Worm (Caenorhabditis elegans) whole organism, late embryonic: ENCODE results near the gene gst-21.
A peak's percentile ranks its signal among the peaks of the same experiment; 100 is the strongest.

Source experiments
- C08G9.2 ChIP-seq: sonication (generic microtip); optimal IDR thresholded peaks from 2 replicates; lab custom pipeline; 2016; ENCODE audit warnings: mild to moderate bottlenecking, missing genetic modification characterization, moderate library complexity, missing compliant biosample characterization
- C38D4.7 ChIP-seq: fragments of 200-800 bp; sonication (Bioruptor generic); optimal IDR thresholded peaks from 2 replicates; lab custom pipeline; 2018; ENCODE audit warnings: mild to moderate bottlenecking, missing genetic modification characterization, moderate library complexity, missing compliant biosample characterization
- F13H6.1 ChIP-seq: sonication (generic microtip); optimal IDR thresholded peaks from 2 replicates; lab custom pipeline; 2016; ENCODE audit warnings: missing genetic modification characterization, missing compliant biosample characterization
- K09A11.1 ChIP-seq: sonication (generic microtip); optimal IDR thresholded peaks from 2 replicates; lab custom pipeline; 2017; ENCODE audit warnings: antibody characterized with exemption, mild to moderate bottlenecking, missing genetic modification characterization, missing compliant biosample characterization; ENCODE audit not compliant: insufficient read depth
- T23F11.4 ChIP-seq: fragments of 200-800 bp; sonication (Bioruptor generic); optimal IDR thresholded peaks from 2 replicates; lab custom pipeline; 2018; ENCODE audit warnings: mild to moderate bottlenecking, missing genetic modification characterization, missing compliant biosample characterization
- Y22D7AL.16 ChIP-seq: sonication (generic microtip); optimal IDR thresholded peaks from 2 replicates; lab custom pipeline; 2016; ENCODE audit warnings: missing genetic modification characterization, missing compliant biosample characterization
- ama-1 ChIP-seq: fragments of 150-350 bp; optimal IDR thresholded peaks from 2 replicates; lab custom pipeline; 2014
- ceh-18 ChIP-seq: sonication (generic microtip); optimal IDR thresholded peaks from 2 replicates; lab custom pipeline; 2016; ENCODE audit warnings: missing genetic modification characterization, missing compliant biosample characterization
- ceh-2 ChIP-seq: sonication (generic microtip); optimal IDR thresholded peaks from 2 replicates; lab custom pipeline; 2016; ENCODE audit warnings: missing genotype, missing genetic modification characterization, missing compliant biosample characterization
- ceh-22 ChIP-seq: sonication (generic microtip); optimal IDR thresholded peaks from 2 replicates; lab custom pipeline; 2017; ENCODE audit warnings: missing biosample characterization, missing genetic modification characterization
- ceh-34 ChIP-seq: sonication (generic microtip); optimal IDR thresholded peaks from 2 replicates; lab custom pipeline; 2016; ENCODE audit warnings: mild to moderate bottlenecking, missing genetic modification characterization, missing compliant biosample characterization
- ceh-45 ChIP-seq: fragments of 200-800 bp; sonication (Bioruptor generic); IDR thresholded peaks from 2 replicates; pipeline ENCODE4 v1.3.6; 2022; ENCODE audit warnings: missing genetic modification reagents, missing genetic modification characterization, missing compliant biosample characterization
- dmd-4 ChIP-seq: sonication (generic microtip); optimal IDR thresholded peaks from 2 replicates; lab custom pipeline; 2016; ENCODE audit warnings: borderline replicate concordance, missing genetic modification characterization, missing compliant biosample characterization
- dve-1 ChIP-seq: sonication (generic microtip); optimal IDR thresholded peaks from 2 replicates; lab custom pipeline; 2017; ENCODE audit warnings: antibody characterized with exemption, mild to moderate bottlenecking, missing genetic modification characterization, missing compliant biosample characterization
- fkh-6 ChIP-seq: sonication (generic microtip); optimal IDR thresholded peaks from 2 replicates; lab custom pipeline; 2016; ENCODE audit warnings: missing genetic modification characterization, missing compliant biosample characterization
- gmeb-2 ChIP-seq: sonication (generic microtip); optimal IDR thresholded peaks from 2 replicates; lab custom pipeline; 2016; ENCODE audit warnings: missing genetic modification characterization, inconsistent platforms, missing compliant biosample characterization
- hlh-30 ChIP-seq: sonication (generic microtip); optimal IDR thresholded peaks from 2 replicates; lab custom pipeline; 2017; ENCODE audit warnings: antibody characterized with exemption, missing genetic modification characterization, missing compliant biosample characterization; ENCODE audit not compliant: insufficient read depth
- madf-2 ChIP-seq: sonication (generic microtip); optimal IDR thresholded peaks from 2 replicates; lab custom pipeline; 2017; ENCODE audit warnings: missing genetic modification characterization, missing compliant biosample characterization
- mec-3 ChIP-seq: sonication (generic microtip); optimal IDR thresholded peaks from 2 replicates; lab custom pipeline; 2016; ENCODE audit warnings: borderline replicate concordance, missing genetic modification characterization, missing compliant biosample characterization
- nfya-1 ChIP-seq: sonication (generic microtip); optimal IDR thresholded peaks from 2 replicates; lab custom pipeline; 2017; ENCODE audit warnings: missing genetic modification characterization, mild to moderate bottlenecking, missing compliant biosample characterization, antibody characterized with exemption, moderate library complexity
- nhr-11 ChIP-seq: fragments of 150-350 bp; optimal IDR thresholded peaks from 2 replicates; lab custom pipeline; 2014; ENCODE audit warnings: missing biosample characterization, missing genetic modification characterization
- pat-9 ChIP-seq: fragments of 200-800 bp; sonication (Bioruptor generic); optimal IDR thresholded peaks from 2 replicates; lab custom pipeline; 2018; ENCODE audit warnings: mild to moderate bottlenecking, missing genetic modification characterization, moderate library complexity, missing compliant biosample characterization
- rnt-1 ChIP-seq: sonication (generic microtip); optimal IDR thresholded peaks from 2 replicates; lab custom pipeline; 2016; ENCODE audit warnings: missing genetic modification characterization, missing compliant biosample characterization
- sdc-2 ChIP-seq: sonication (generic microtip); optimal IDR thresholded peaks from 2 replicates; lab custom pipeline; 2016; ENCODE audit warnings: missing genotype, missing genetic modification characterization, missing compliant biosample characterization
- sox-2 ChIP-seq: fragments of 200-800 bp; sonication (Bioruptor generic); IDR thresholded peaks from 2 replicates; pipeline ENCODE4 v1.3.6; 2022; ENCODE audit warnings: missing genetic modification reagents, missing genetic modification characterization, missing compliant biosample characterization
- sox-4 ChIP-seq: sonication (generic microtip); optimal IDR thresholded peaks from 2 replicates; lab custom pipeline; 2017; ENCODE audit warnings: mild to moderate bottlenecking, missing genetic modification characterization, inconsistent platforms, missing compliant biosample characterization
- syd-9 ChIP-seq: sonication (generic microtip); optimal IDR thresholded peaks from 2 replicates; lab custom pipeline; 2016; ENCODE audit warnings: mild to moderate bottlenecking, missing genetic modification characterization, moderate library complexity, missing compliant biosample characterization
- tbx-7 ChIP-seq: sonication (generic microtip); optimal IDR thresholded peaks from 2 replicates; lab custom pipeline; 2016; ENCODE audit warnings: missing genotype, missing genetic modification characterization, missing compliant biosample characterization
- unc-3 ChIP-seq, 2 experiments: fragments of 200-800 bp in 1 of 2; sonication (Bioruptor generic) in 1 of 2; sonication (generic microtip) in 1 of 2; conservative IDR thresholded peaks in 1 of 2; optimal IDR thresholded peaks in 1 of 2; 2 replicates each; pipeline versions ENCODE4 v1.3.6 to Lab custom; 2016 to 2022; ENCODE audit warnings: missing compliant biosample characterization in 2 of 2, missing genetic modification characterization in 2 of 2, missing genetic modification reagents in 1 of 2
- unc-42 ChIP-seq: sonication (generic microtip); optimal IDR thresholded peaks from 2 replicates; lab custom pipeline; 2016; ENCODE audit warnings: missing genotype, missing genetic modification characterization, missing compliant biosample characterization
- ztf-16 ChIP-seq: sonication (generic microtip); optimal IDR thresholded peaks from 2 replicates; lab custom pipeline; 2017; ENCODE audit warnings: missing genetic modification characterization, missing compliant biosample characterization

Gene gst-21

DNA sequence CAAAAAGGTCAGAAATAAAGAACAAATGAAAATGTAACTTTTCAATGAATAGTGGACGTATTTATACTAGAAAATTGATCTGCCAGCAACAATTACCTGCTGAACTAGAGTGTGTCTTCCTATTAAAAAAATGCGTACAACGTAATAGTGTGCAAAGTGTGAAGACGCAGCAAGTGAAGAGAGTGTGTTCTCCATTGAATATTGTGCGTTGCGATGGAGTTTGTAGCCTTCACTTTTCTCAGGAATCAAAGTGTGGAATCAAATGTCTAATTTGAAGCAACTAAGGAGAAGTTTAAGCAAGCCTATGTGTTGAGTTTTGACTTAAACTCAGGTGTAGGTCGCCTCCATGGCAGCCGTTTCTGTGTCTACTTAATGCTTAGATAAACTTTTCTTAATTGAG, at the start of gene gst-21:
gst-21 (minus strand) TSS at position 101 of the 400 bp plus-strand sequence.
- TF ChIP-seq rnt-1 (tag; lab: Kevin White, UChicago) (no peak), T23F11.4 (GFP tag; lab: Kevin White, UChicago) (no peak), sox-4 (tag; lab: Kevin White, UChicago) (no peak), unc-42 (tag; lab: Kevin White, UChicago) (no peak), madf-2 (tag; lab: Kevin White, UChicago) (no peak), ceh-34 (no peak), nhr-11 (tag; lab: Kevin White, UChicago) (no peak), nfya-1 (tag; lab: Kevin White, UChicago) (no peak), K09A11.1 (tag; lab: Kevin White, UChicago) (no peak), ztf-16 (tag; lab: Kevin White, UChicago) (no peak), syd-9 (tag; lab: Kevin White, UChicago) (no peak), fkh-6 (no peak)

DNA sequence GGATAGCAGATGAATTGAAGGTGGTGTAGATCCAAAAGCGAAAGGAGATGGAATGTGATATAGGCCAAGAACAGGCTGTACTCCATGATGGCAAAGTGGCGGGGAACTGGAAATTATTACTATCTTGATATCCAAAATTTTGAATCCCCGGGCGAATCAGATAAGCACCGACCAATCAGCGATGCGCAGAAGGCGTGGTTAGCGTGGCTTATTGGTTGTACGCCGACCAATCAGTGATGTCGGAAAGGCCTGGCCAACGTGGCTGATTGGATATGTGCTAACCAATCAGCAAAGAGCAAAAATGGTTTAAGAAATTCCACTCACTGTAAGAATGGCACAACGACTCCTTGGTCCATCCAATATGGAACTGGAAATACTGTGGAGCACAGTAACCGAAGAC, 48.2 kb upstream of the gst-21 start:
- peak; percentile 85 for TF ChIP-seq nfya-1 (tag; lab: Kevin White, UChicago)
- TF ChIP-seq ceh-45: no peak
- no peak for TF ChIP-seq sdc-2 (tag; lab: Kevin White, UChicago)
- TF ChIP-seq ceh-2 (tag; lab: Kevin White, UChicago): no peak

DNA sequence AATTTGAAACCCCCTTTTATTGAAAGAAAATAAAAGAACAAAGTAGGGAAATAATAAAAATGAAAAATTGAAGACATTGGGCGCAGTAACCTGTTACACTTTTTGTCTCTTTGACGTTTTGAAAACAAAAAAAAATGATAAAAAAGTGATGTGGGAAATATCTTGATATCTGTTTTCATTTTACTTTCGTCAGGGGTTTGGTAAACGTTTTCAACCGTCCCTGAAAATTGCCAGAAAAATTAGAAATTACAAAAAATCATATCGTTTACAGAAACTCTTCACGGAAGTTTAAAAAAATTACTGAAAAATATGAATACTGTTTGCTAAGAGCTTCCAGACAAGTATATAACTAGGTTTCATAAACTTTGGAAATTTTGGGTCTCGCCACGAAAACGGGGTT, 47.3 kb upstream of the gst-21 start, which contains the start of gene F36H9.4:
F36H9.4 (minus strand) TSS at position 101 of the 400 bp plus-strand sequence.
- TF ChIP-seq gmeb-2 (tag; lab: Kevin White, UChicago) (no peak), ceh-18 (no peak), ceh-22 (no peak), F13H6.1 (tag; lab: Kevin White, UChicago) (no peak), C08G9.2 (no peak), sdc-2 (tag; lab: Kevin White, UChicago) (no peak), dmd-4 (tag; lab: Kevin White, UChicago) (no peak), Y22D7AL.16 (no peak), ztf-16 (tag; lab: Kevin White, UChicago) (no peak), tbx-7 (tag; lab: Kevin White, UChicago) (no peak), C38D4.7 (no peak), ceh-34 (no peak), fkh-6 (no peak), hlh-30 (tag; lab: Kevin White, UChicago) (no peak), ama-1 (lab: Kevin White, UChicago) (no peak)

DNA sequence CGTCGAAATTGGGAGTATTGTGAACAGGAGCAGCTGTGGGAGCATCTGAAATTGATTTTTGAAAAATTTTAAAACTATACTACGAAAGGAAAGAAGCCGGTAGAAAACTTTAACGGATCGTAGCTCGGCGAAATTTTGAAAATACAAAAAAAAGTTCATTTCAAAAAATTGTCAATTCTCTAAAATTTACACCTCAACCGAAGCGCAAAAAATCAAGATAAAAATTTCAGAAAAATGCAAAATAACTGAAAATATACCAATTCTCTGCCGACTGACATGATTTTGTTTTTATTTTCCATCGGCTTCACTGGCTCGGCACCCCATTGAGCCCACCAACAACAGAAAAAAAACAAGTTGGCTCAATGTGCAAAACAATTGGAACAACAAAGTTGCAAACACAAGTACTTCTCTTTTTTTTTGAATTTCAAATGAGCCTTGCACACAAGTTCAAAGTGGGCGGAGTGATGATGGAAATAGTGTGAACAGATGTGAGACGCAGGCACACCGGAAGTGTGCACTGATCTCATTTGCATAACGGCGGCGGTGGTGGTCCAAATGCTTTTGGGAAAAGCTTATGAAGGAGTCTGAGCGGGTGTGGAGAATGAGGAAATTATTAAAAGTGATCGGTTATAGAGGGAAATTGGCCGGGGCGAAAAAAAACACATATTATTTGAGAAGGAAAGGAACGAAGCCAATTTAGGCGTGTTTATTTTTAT, 43.2 kb upstream of the gst-21 start, which contains the start of gene F36H9.7:
F36H9.7 (minus strand) TSS at position 51 of the 716 bp plus-strand sequence.
- peak; percentile 57 for TF ChIP-seq unc-42 (tag; lab: Kevin White, UChicago)
- TF ChIP-seq hlh-30 (tag; lab: Kevin White, UChicago): no peak
- no peak for TF ChIP-seq dmd-4 (tag; lab: Kevin White, UChicago)
- TF ChIP-seq dve-1 (tag; lab: Kevin White, UChicago): no peak

DNA sequence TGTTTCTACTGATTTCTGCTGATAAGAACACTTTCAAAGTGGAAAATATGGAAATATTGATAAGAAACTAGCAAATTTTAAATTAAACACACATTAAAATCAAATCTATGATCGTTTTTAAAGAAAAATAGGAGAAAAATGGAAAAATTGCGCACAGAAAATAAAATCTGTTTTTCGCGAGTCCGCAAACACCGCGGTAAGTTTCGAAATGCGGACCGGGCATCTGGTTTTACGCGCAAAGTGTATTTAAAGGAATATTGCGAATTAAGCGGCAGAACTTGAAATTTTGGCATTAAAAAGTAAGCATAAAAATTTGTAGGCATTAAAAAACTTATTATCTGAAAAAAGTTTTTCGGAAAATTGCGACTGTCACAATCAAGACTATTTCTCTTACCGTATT, 41.3 kb upstream of the gst-21 start:
- no peak for TF ChIP-seq mec-3
- TF ChIP-seq sox-2 (GFP tag; lab: Robert Waterston, UW): no peak
- no peak for TF ChIP-seq C38D4.7
- no peak for TF ChIP-seq ceh-2 (tag; lab: Kevin White, UChicago)
- no peak for TF ChIP-seq pat-9 (tag; lab: Kevin White, UChicago)
- no peak for TF ChIP-seq unc-3 (GFP tag; conservative IDR thresholded peaks at IDR 0.05; lab: Robert Waterston, UW)
- TF ChIP-seq unc-3 (tag; optimal IDR thresholded peaks at IDR 0.05; lab: Kevin White, UChicago): no peak
- no peak for TF ChIP-seq unc-42 (tag; lab: Kevin White, UChicago)
